Worm (Caenorhabditis elegans) whole organism, late embryonic: ENCODE data around the gene isy-1.

Experiments
- ama-1 ChIP-seq: fragments of 150-350 bp; optimal IDR thresholded peaks from 2 replicates; lab custom pipeline; 2014
- ceh-34 ChIP-seq: sonication (generic microtip); optimal IDR thresholded peaks from 2 replicates; lab custom pipeline; 2016; ENCODE audit warnings: mild to moderate bottlenecking, missing genetic modification characterization, missing compliant biosample characterization
- elt-2 ChIP-seq: sonication (generic microtip); optimal IDR thresholded peaks from 2 replicates; lab custom pipeline; 2016; ENCODE audit warnings: missing genetic modification reagents, missing genetic modification characterization, missing compliant biosample characterization
- nhr-232 ChIP-seq: sonication (generic microtip); optimal IDR thresholded peaks from 2 replicates; lab custom pipeline; 2016; ENCODE audit warnings: missing genetic modification characterization, missing compliant biosample characterization
- pax-1 ChIP-seq: fragments of 150-350 bp; optimal IDR thresholded peaks from 2 replicates; lab custom pipeline; 2014; ENCODE audit warnings: missing biosample characterization, missing genetic modification characterization
- pha-4 ChIP-seq: fragments of 150-350 bp; optimal IDR thresholded peaks from 2 replicates; lab custom pipeline; 2018; ENCODE audit warnings: missing biosample characterization, missing genetic modification reagents, missing genetic modification characterization
- unc-42 ChIP-seq: sonication (generic microtip); optimal IDR thresholded peaks from 2 replicates; lab custom pipeline; 2016; ENCODE audit warnings: missing genotype, missing genetic modification characterization, missing compliant biosample characterization
- zip-5 ChIP-seq: sonication (generic microtip); optimal IDR thresholded peaks from 2 replicates; lab custom pipeline; 2016; ENCODE audit warnings: missing genetic modification characterization, missing compliant biosample characterization

DNA sequence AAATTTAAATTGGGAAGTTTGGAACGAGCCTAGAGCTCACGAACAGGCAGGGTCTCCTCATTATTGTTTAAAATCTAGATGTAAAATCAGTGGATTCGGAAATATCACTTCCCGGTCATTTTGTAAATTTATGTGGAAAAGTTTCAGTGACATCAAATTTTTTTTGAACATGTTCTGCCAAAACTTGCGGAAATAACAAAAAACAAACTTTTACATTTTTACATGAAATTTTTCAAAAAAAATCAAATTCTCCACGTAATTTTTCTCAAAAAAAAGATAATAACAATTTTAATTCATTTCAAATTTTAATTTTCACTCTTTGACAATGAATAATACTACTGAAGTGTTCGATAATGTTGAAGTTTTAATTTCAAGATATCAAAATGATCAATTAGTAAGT, 41.0 kb upstream of the isy-1 start, which contains the start of gene C45B11.5:
- no peak for TF ChIP-seq ama-1 (lab: Kevin White, UChicago)
- TF ChIP-seq zip-5 (tag; lab: Kevin White, UChicago), result no peak
- no peak for TF ChIP-seq elt-2 (tag; lab: Kevin White, UChicago)
- TF ChIP-seq unc-42 (tag; lab: Kevin White, UChicago), result no peak
- TF ChIP-seq pax-1, result no peak
- TF ChIP-seq ceh-34 (tag; lab: Kevin White, UChicago), result no peak
- no peak for TF ChIP-seq nhr-232 (tag; lab: Kevin White, UChicago)
- no peak for TF ChIP-seq pha-4 (tag; lab: Kevin White, UChicago)
